Worm (Caenorhabditis elegans) whole organism, L4 larva: ENCODE measurements around the gene zzz-1.
A peak's percentile ranks its signal among the peaks of the same experiment; 100 is the strongest.

Source experiments
- F10B5.3 ChIP-seq: sonication (generic microtip); optimal IDR thresholded peaks from 2 replicates; lab custom pipeline; 2016; ENCODE audit warnings: mild to moderate bottlenecking, missing genetic modification characterization, missing compliant biosample characterization
- F37D6.2 ChIP-seq: sonication (generic microtip); optimal IDR thresholded peaks from 2 replicates; lab custom pipeline; 2016; ENCODE audit warnings: mild to moderate bottlenecking, missing genetic modification characterization, missing compliant biosample characterization
- F44E2.7 ChIP-seq: fragments of 200-800 bp; sonication (Bioruptor generic); IDR thresholded peaks from 2 replicates; pipeline ENCODE4 v2.1.2; 2022; ENCODE audit warnings: missing genetic modification characterization, missing compliant biosample characterization
- R02D3.7 ChIP-seq: fragments of 150-350 bp; sonication (generic microtip); optimal IDR thresholded peaks from 3 replicates; lab custom pipeline; 2014; ENCODE audit warnings: missing biosample characterization, missing genetic modification characterization
- Y105C5A.15 ChIP-seq: fragments of 200-800 bp; sonication (Bioruptor generic); IDR thresholded peaks from 2 replicates; pipeline ENCODE4 v1.3.6; 2022; ENCODE audit warnings: missing genetic modification characterization, missing compliant biosample characterization
- ZK546.5 ChIP-seq, 2 experiments: sonication (generic microtip); optimal IDR thresholded peaks; 2 replicates each; lab custom pipeline; 2017; ENCODE audit warnings: missing biosample characterization in 2 of 2, missing genetic modification characterization in 2 of 2
- aha-1 ChIP-seq: fragments of 150-350 bp; peaks from one replicate; lab custom pipeline; 2014; ENCODE audit warnings: missing biosample characterization, missing genetic modification characterization
- ama-1 ChIP-seq: fragments of 150-350 bp; optimal IDR thresholded peaks from 2 replicates; lab custom pipeline; 2014; ENCODE audit warnings: inconsistent platforms, mixed read lengths
- attf-4 ChIP-seq: sonication (generic microtip); optimal IDR thresholded peaks from 3 replicates; lab custom pipeline; 2017; ENCODE audit warnings: missing biosample characterization, missing genetic modification characterization
- ceh-28 ChIP-seq: fragments of 150-350 bp; optimal IDR thresholded peaks from 2 replicates; lab custom pipeline; 2014; ENCODE audit warnings: missing biosample characterization, missing genetic modification reagents, missing genetic modification characterization
- cey-2 ChIP-seq: sonication (generic microtip); optimal IDR thresholded peaks from 3 replicates; lab custom pipeline; 2017; ENCODE audit warnings: missing genetic modification characterization, mild to moderate bottlenecking, missing compliant biosample characterization, antibody characterized with exemption, borderline replicate concordance; ENCODE audit not compliant: insufficient read depth
- daf-12 ChIP-seq: fragments of 150-350 bp; optimal IDR thresholded peaks from 2 replicates; lab custom pipeline; 2014; ENCODE audit warnings: missing biosample characterization, missing genetic modification reagents, missing genetic modification characterization
- daf-16 ChIP-seq, 3 experiments: sonication (generic microtip); optimal IDR thresholded peaks; 2 replicates each; lab custom pipeline; 2016 to 2017; ENCODE audit warnings: missing genetic modification characterization in 3 of 3, missing genetic modification reagents in 3 of 3, mild to moderate bottlenecking in 2 of 3, missing compliant biosample characterization in 2 of 3, missing biosample characterization in 1 of 3, moderate library complexity in 1 of 3
- daf-19 ChIP-seq: fragments of 200-800 bp; sonication (Bioruptor generic); conservative IDR thresholded peaks from 2 replicates; pipeline ENCODE4 v1.3.6; 2022; ENCODE audit warnings: missing genetic modification characterization, missing compliant biosample characterization
- daf-8 ChIP-seq: fragments of 200-800 bp; sonication (Bioruptor generic); IDR thresholded peaks from 2 replicates; pipeline ENCODE4 v1.3.6; 2022; ENCODE audit warnings: missing genetic modification characterization, missing compliant biosample characterization
- dmd-9 ChIP-seq: fragments of 200-800 bp; sonication (Bioruptor generic); IDR thresholded peaks from 2 replicates; pipeline ENCODE4 v1.3.6; 2022; ENCODE audit warnings: missing genetic modification reagents, missing genetic modification characterization, missing compliant biosample characterization
- dpl-1 ChIP-seq: fragments of 150-350 bp; optimal IDR thresholded peaks from 2 replicates; lab custom pipeline; 2014; ENCODE audit warnings: missing biosample characterization, missing genetic modification reagents, missing genetic modification characterization
- fkh-10 ChIP-seq: fragments of 150-350 bp; optimal IDR thresholded peaks from 2 replicates; lab custom pipeline; 2014; ENCODE audit warnings: missing biosample characterization, missing genetic modification reagents, missing genetic modification characterization
- hif-1 ChIP-seq, 2 experiments: sonication (generic microtip); optimal IDR thresholded peaks; 2 replicates each; lab custom pipeline; 2016 to 2017; ENCODE audit warnings: missing compliant biosample characterization in 2 of 2, missing genetic modification characterization in 2 of 2, missing genetic modification reagents in 2 of 2, missing genotype in 2 of 2, mild to moderate bottlenecking in 1 of 2
- hlh-30 ChIP-seq: sonication (generic microtip); optimal IDR thresholded peaks from 2 replicates; lab custom pipeline; 2017; ENCODE audit warnings: antibody characterized with exemption, mild to moderate bottlenecking, missing genetic modification characterization, missing compliant biosample characterization; ENCODE audit not compliant: insufficient read depth
- hmg-1.1 ChIP-seq: fragments of 200-800 bp; sonication (Bioruptor generic); IDR thresholded peaks from 2 replicates; pipeline ENCODE4 v1.3.6; 2022; ENCODE audit warnings: missing genetic modification reagents, missing genetic modification characterization, missing compliant biosample characterization
- jun-1 ChIP-seq: fragments of 150-350 bp; optimal IDR thresholded peaks from 2 replicates; lab custom pipeline; 2014; ENCODE audit warnings: missing biosample characterization, missing genetic modification reagents, missing genetic modification characterization
- lin-1 ChIP-seq: fragments of 200-800 bp; sonication (Bioruptor generic); IDR thresholded peaks from 2 replicates; pipeline ENCODE4 v1.3.6; 2022; ENCODE audit warnings: missing genetic modification reagents, missing genetic modification characterization, missing compliant biosample characterization
- lin-13 ChIP-seq: fragments of 150-350 bp; optimal IDR thresholded peaks from 2 replicates; lab custom pipeline; 2014; ENCODE audit warnings: missing biosample characterization, missing genetic modification reagents, missing genetic modification characterization
- lin-15B ChIP-seq: fragments of 150-350 bp; sonication (generic microtip); optimal IDR thresholded peaks from 3 replicates; lab custom pipeline; 2014; ENCODE audit warnings: missing biosample characterization, missing genetic modification characterization
- lir-3 ChIP-seq: sonication (generic microtip); optimal IDR thresholded peaks from 2 replicates; lab custom pipeline; 2016; ENCODE audit warnings: mild to moderate bottlenecking, missing genetic modification characterization, missing compliant biosample characterization
- lsy-2 ChIP-seq, 2 experiments: fragments of 150-350 bp in 1 of 2; sonication (generic microtip) in 1 of 2; optimal IDR thresholded peaks; 2 replicates each; lab custom pipeline; 2014 to 2017; ENCODE audit warnings: missing biosample characterization in 2 of 2, missing genetic modification characterization in 2 of 2
- madf-5 ChIP-seq, 2 experiments: fragments of 200-800 bp; sonication (Bioruptor generic); IDR thresholded peaks; 2 replicates each; pipeline ENCODE4 v1.3.6; 2022; ENCODE audit warnings: missing compliant biosample characterization in 2 of 2, missing genetic modification characterization in 2 of 2
- mdl-1 ChIP-seq, 2 experiments: fragments of 150-350 bp in 1 of 2; sonication (generic microtip) in 1 of 2; optimal IDR thresholded peaks; 2 replicates each; lab custom pipeline; 2014 to 2017; ENCODE audit warnings: missing biosample characterization in 2 of 2, missing genetic modification characterization in 2 of 2
- mes-2 ChIP-seq: sonication (generic microtip); optimal IDR thresholded peaks from 2 replicates; lab custom pipeline; 2016; ENCODE audit warnings: missing genotype, mild to moderate bottlenecking, missing genetic modification characterization, missing compliant biosample characterization; ENCODE audit not compliant: poor library complexity, severe bottlenecking
- mxl-2 ChIP-seq: fragments of 200-800 bp; sonication (Bioruptor generic); conservative IDR thresholded peaks from 2 replicates; pipeline ENCODE4 v1.3.6; 2022; ENCODE audit warnings: missing genetic modification reagents, missing genetic modification characterization, missing compliant biosample characterization
- mxl-3 ChIP-seq: fragments of 200-800 bp; sonication (Bioruptor generic); optimal IDR thresholded peaks from 2 replicates; lab custom pipeline; 2018; ENCODE audit warnings: mild to moderate bottlenecking, missing genetic modification characterization, missing compliant biosample characterization
- nhr-111 ChIP-seq: fragments of 200-800 bp; sonication (Bioruptor generic); optimal IDR thresholded peaks from 2 replicates; lab custom pipeline; 2018; ENCODE audit warnings: mild to moderate bottlenecking, missing genetic modification characterization, missing compliant biosample characterization
- nhr-25 ChIP-seq: sonication (generic microtip); optimal IDR thresholded peaks from 2 replicates; lab custom pipeline; 2017; ENCODE audit warnings: missing genetic modification characterization, mild to moderate bottlenecking, missing compliant biosample characterization, antibody characterized with exemption, moderate library complexity, borderline replicate concordance; ENCODE audit not compliant: insufficient read depth
- nhr-42 ChIP-seq: fragments of 200-800 bp; sonication (Bioruptor generic); IDR thresholded peaks from 2 replicates; pipeline ENCODE4 v1.3.6; 2022; ENCODE audit warnings: missing genetic modification characterization, missing compliant biosample characterization
- nhr-76 ChIP-seq: fragments of 150-350 bp; optimal IDR thresholded peaks from 2 replicates; lab custom pipeline; 2014; ENCODE audit warnings: missing biosample characterization, missing genetic modification characterization
- sdz-12 ChIP-seq: fragments of 200-800 bp; sonication (Bioruptor generic); optimal IDR thresholded peaks from 2 replicates; lab custom pipeline; 2018; ENCODE audit warnings: mild to moderate bottlenecking, missing genetic modification characterization, missing compliant biosample characterization
- skn-1 ChIP-seq: fragments of 150-350 bp; optimal IDR thresholded peaks from 2 replicates; lab custom pipeline; 2014; ENCODE audit warnings: missing biosample characterization, missing genetic modification characterization
- snpc-1.2 ChIP-seq: fragments of 200-800 bp; sonication (Bioruptor generic); IDR thresholded peaks from 2 replicates; pipeline ENCODE4 v1.3.6; 2022; ENCODE audit warnings: missing genetic modification reagents, missing genetic modification characterization, missing compliant biosample characterization
- snpc-4 ChIP-seq: fragments of 150-350 bp; optimal IDR thresholded peaks from 2 replicates; lab custom pipeline; 2014; ENCODE audit warnings: missing biosample characterization, missing genetic modification characterization
- spr-1 ChIP-seq: sonication (generic microtip); optimal IDR thresholded peaks from 2 replicates; lab custom pipeline; 2016; ENCODE audit warnings: mild to moderate bottlenecking, missing genetic modification characterization, missing compliant biosample characterization
- spr-3 ChIP-seq: fragments of 200-800 bp; sonication (Bioruptor generic); optimal IDR thresholded peaks from 2 replicates; lab custom pipeline; 2018; ENCODE audit warnings: mild to moderate bottlenecking, missing genetic modification characterization, missing compliant biosample characterization
- tra-1 ChIP-seq: fragments of 200-800 bp; sonication (Bioruptor generic); IDR thresholded peaks from 2 replicates; pipeline ENCODE4 v1.3.6; 2022; ENCODE audit warnings: missing genetic modification reagents, missing genetic modification characterization, missing compliant biosample characterization
- unc-130 ChIP-seq: sonication (generic microtip); optimal IDR thresholded peaks from 2 replicates; lab custom pipeline; 2016; ENCODE audit warnings: missing genetic modification reagents, missing genetic modification characterization, missing compliant biosample characterization
- unc-39 ChIP-seq: sonication (generic microtip); optimal IDR thresholded peaks from 2 replicates; lab custom pipeline; 2017; ENCODE audit warnings: missing biosample characterization, missing genetic modification characterization
- unc-62 ChIP-seq, 3 experiments: fragments of 150-350 bp in 1 of 3; sonication (generic microtip); optimal IDR thresholded peaks in 2 of 3; peaks in 1 of 3; 1 replicate in 1 of 3; 2 replicates in 2 of 3; lab custom pipeline; 2014 to 2017; ENCODE audit warnings: missing biosample characterization in 3 of 3, missing genetic modification characterization in 3 of 3, missing genetic modification reagents in 3 of 3, missing genotype in 1 of 3
- zfp-3 ChIP-seq: fragments of 200-800 bp; sonication (Bioruptor generic); conservative IDR thresholded peaks from 2 replicates; pipeline ENCODE4 v1.3.6; 2022; ENCODE audit warnings: missing genetic modification reagents, missing genetic modification characterization, missing compliant biosample characterization

zzz-1 gene

DNA sequence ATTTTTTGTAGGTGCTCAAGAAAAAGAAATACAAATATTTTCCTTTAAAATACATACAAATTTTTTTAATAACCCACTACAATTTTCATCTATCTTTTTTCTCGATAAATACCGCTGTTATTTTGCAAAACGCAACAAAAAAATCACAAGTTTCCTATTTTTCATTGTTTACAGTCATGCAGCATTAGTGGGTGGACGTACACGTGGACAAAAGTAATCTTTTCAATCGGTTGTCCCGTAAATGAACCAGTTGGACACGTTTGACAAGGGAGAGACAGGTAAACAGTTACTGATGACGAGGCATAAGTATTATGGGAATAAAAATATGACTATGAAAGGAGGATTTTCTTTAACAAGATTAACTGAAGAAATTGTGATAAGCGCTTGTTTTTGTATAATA lies 35.8 kb downstream of the zzz-1 start:
- TF ChIP-seq unc-62 (GFP tag; optimal IDR thresholded peaks at IDR 0.05 in 1 of 2; lab: Kevin White, UChicago) (peak in 1 of 2 experiments; percentile 76), unc-62 (tag; optimal IDR thresholded peaks at IDR 0.05; lab: Kevin White, UChicago) (no peak), snpc-1.2 (GFP tag; lab: Robert Waterston, UW) (no peak), jun-1 (tag; lab: Kevin White, UChicago) (no peak), hif-1 (tag; optimal IDR thresholded peaks at IDR 0.05; lab: Kevin White, UChicago) (no peak), hlh-30 (tag; lab: Kevin White, UChicago) (peak; percentile 39), cey-2 (tag; lab: Kevin White, UChicago) (no peak), ama-1 (lab: Kevin White, UChicago) (no peak), madf-5 (GFP tag; IDR thresholded peaks at IDR 0.05; lab: Robert Waterston, UW) (no peak), ceh-28 (no peak), fkh-10 (GFP tag; lab: Kevin White, UChicago) (no peak), lin-15B (no peak), daf-8 (GFP tag; lab: Robert Waterston, UW) (no peak), lin-1 (GFP tag; lab: Robert Waterston, UW) (no peak), Y105C5A.15 (GFP tag; lab: Robert Waterston, UW) (no peak), mes-2 (tag; lab: Kevin White, UChicago) (no peak), sdz-12 (GFP tag; lab: Kevin White, UChicago) (no peak), tra-1 (GFP tag; lab: Robert Waterston, UW) (no peak), F44E2.7 (GFP tag; lab: Robert Waterston, UW) (no peak), mxl-2 (GFP tag; lab: Robert Waterston, UW) (no peak), daf-16 (GFP tag; optimal IDR thresholded peaks at IDR 0.05; lab: Kevin White, UChicago) (no peak), daf-16 (tag; optimal IDR thresholded peaks at IDR 0.05; lab: Kevin White, UChicago) (peak; percentile 0), unc-130 (GFP tag; lab: Kevin White, UChicago) (no peak), mdl-1 (tag; optimal IDR thresholded peaks at IDR 0.05; lab: Kevin White, UChicago) (peak in 1 of 2 experiments; percentile 18), nhr-42 (no peak)

ce11 chrV:10871457-10871861 lies 37.5 kb downstream of the zzz-1 start:
- TF ChIP-seq spr-3, result no peak
- TF ChIP-seq F37D6.2 (tag; lab: Kevin White, UChicago), result peak; percentile 54
- no peak for TF ChIP-seq attf-4 (tag; lab: Kevin White, UChicago)
- TF ChIP-seq unc-62 (GFP tag; optimal IDR thresholded peaks at IDR 0.05 in 1 of 2; lab: Kevin White, UChicago), result peak in 1 of 2 experiments; percentile 95
- TF ChIP-seq unc-62 (tag; optimal IDR thresholded peaks at IDR 0.05; lab: Kevin White, UChicago), result no peak
- no peak for TF ChIP-seq madf-5 (GFP tag; IDR thresholded peaks at IDR 0.05; lab: Robert Waterston, UW)
- no peak for TF ChIP-seq nhr-25 (tag; lab: Kevin White, UChicago)
- TF ChIP-seq F10B5.3, result no peak
- peak; percentile 99 for TF ChIP-seq aha-1
- TF ChIP-seq ZK546.5 (tag; optimal IDR thresholded peaks at IDR 0.05; lab: Kevin White, UChicago), result no peak
- TF ChIP-seq daf-12 (tag; lab: Kevin White, UChicago), result no peak
- TF ChIP-seq nhr-111, result no peak
- no peak for TF ChIP-seq cey-2 (tag; lab: Kevin White, UChicago)
- TF ChIP-seq dpl-1 (GFP tag; lab: Kevin White, UChicago), result peak; percentile 41
- TF ChIP-seq unc-39 (tag; lab: Kevin White, UChicago), result no peak
- TF ChIP-seq hmg-1.1 (GFP tag; lab: Robert Waterston, UW), result peak; percentile 87
- TF ChIP-seq dmd-9, result no peak
- TF ChIP-seq sdz-12 (GFP tag; lab: Kevin White, UChicago), result no peak
- TF ChIP-seq lir-3 (tag; lab: Kevin White, UChicago), result no peak
- peak; percentile 73 for TF ChIP-seq tra-1 (GFP tag; lab: Robert Waterston, UW)
- no peak for TF ChIP-seq zfp-3 (GFP tag; lab: Robert Waterston, UW)
- peak; percentile 99 for TF ChIP-seq hlh-30 (tag; lab: Kevin White, UChicago)
- no peak for TF ChIP-seq skn-1
- TF ChIP-seq daf-19, result no peak
- no peak for TF ChIP-seq nhr-76 (tag; lab: Kevin White, UChicago)
- peak; percentile 76 to 79 for TF ChIP-seq lsy-2 (tag; optimal IDR thresholded peaks at IDR 0.05; lab: Kevin White, UChicago)
- TF ChIP-seq lin-13, result peak; percentile 46
- peak; percentile 62 for TF ChIP-seq mxl-3
- TF ChIP-seq jun-1 (tag; lab: Kevin White, UChicago), result no peak
- no peak for TF ChIP-seq spr-1 (tag; lab: Kevin White, UChicago)
- peak; percentile 92 for TF ChIP-seq fkh-10 (GFP tag; lab: Kevin White, UChicago)
- TF ChIP-seq R02D3.7, result no peak
- TF ChIP-seq snpc-4 (tag; lab: Kevin White, UChicago), result no peak
- TF ChIP-seq unc-130 (GFP tag; lab: Kevin White, UChicago), result no peak
